Fruit fly (Drosophila melanogaster): ENCODE data around the gene BBIP1.

dm6 chr3R:9376789-9377188 is 27.4 kb upstream of the BBIP1 start:
- TF ChIP-seq Rel (GFP tag; optimal IDR thresholded peaks at IDR 0.05) (no peak), Rel (tag; optimal IDR thresholded peaks at IDR 0.05) (peak; percentile 63), psq (GFP tag; optimal IDR thresholded peaks at IDR 0.05) (no peak), CrebA (GFP tag; optimal IDR thresholded peaks at IDR 0.05; ENCODE audit: borderline replicate concordance) (no peak), jim (GFP tag; optimal IDR thresholded peaks at IDR 0.05) (no peak), Dif (GFP tag; optimal IDR thresholded peaks at IDR 0.05; ENCODE audit: partially characterized antibody) (no peak), HLH106 (tag; optimal IDR thresholded peaks at IDR 0.05) (no peak), Mio (GFP tag; optimal IDR thresholded peaks at IDR 0.05) (no peak), tai (GFP tag; optimal IDR thresholded peaks at IDR 0.05) (no peak), Myc (optimal IDR thresholded peaks at IDR 0.05) (no peak), br (GFP tag; optimal IDR thresholded peaks at IDR 0.05) (no peak)

Measured in whole organism, wandering third instar larva.